Fruit fly (Drosophila melanogaster): ENCODE data around the gene CG5421.

Gene CG5421

dm6 chr2L:12435976-12436771, 11.8 kb downstream of the CG5421 start (continued):
- TF ChIP-seq CG16815 (GFP tag; optimal IDR thresholded peaks at IDR 0.05) (no peak), hbn (GFP tag; IDR thresholded peaks at IDR 0.05; ENCODE audit: partially characterized antibody) (peak; percentile 32), gsb (GFP tag; IDR thresholded peaks at IDR 0.05) (no peak), CG17359 (tag; optimal IDR thresholded peaks at IDR 0.05) (no peak), CG12391 (tag; optimal IDR thresholded peaks at IDR 0.05) (peak; percentile 30), CrebB (tag; optimal IDR thresholded peaks at IDR 0.05) (peak; percentile 15), CG4707 (GFP tag; optimal IDR thresholded peaks at IDR 0.05) (no peak), CG15601 (tag; optimal IDR thresholded peaks at IDR 0.05) (no peak), hkb (optimal IDR thresholded peaks at IDR 0.05) (no peak), hkb (GFP tag; IDR thresholded peaks at IDR 0.05) (0 out of 2 replicates have a peak, but pooled peaks have one; percentile 24), CG17186 (GFP tag; optimal IDR thresholded peaks at IDR 0.05) (no peak), NfI (GFP tag; optimal IDR thresholded peaks at IDR 0.05) (peak; percentile 17), H2.0 (GFP tag; IDR thresholded peaks at IDR 0.05) (no peak), row (GFP tag; IDR thresholded peaks at IDR 0.05) (peak; percentile 88), CG11247 (GFP tag; IDR thresholded peaks at IDR 0.05) (no peak), CG1024 (GFP tag; IDR thresholded peaks at IDR 0.05) (no peak), luna (GFP tag; optimal IDR thresholded peaks at IDR 0.05) (no peak), Oaz (GFP tag; IDR thresholded peaks at IDR 0.05) (no peak), CG7928 (GFP tag; optimal IDR thresholded peaks at IDR 0.05) (no peak), dmrt11E (tag; optimal IDR thresholded peaks at IDR 0.05) (no peak), CG34422 (GFP tag; IDR thresholded peaks at IDR 0.05) (peak; percentile 37; the same call in 1 of the 3 replicates), CG1832 (GFP tag; optimal IDR thresholded peaks at IDR 0.05) (no peak), Hr78 (GFP tag; optimal IDR thresholded peaks at IDR 0.05) (no peak), Xbp1 (GFP tag; optimal IDR thresholded peaks at IDR 0.05) (no peak), CG11085 (GFP tag; IDR thresholded peaks at IDR 0.05) (no peak), ATbp (GFP tag; optimal IDR thresholded peaks at IDR 0.05) (no peak), CG4282 (GFP tag; optimal IDR thresholded peaks at IDR 0.05) (no peak), Six4 (GFP tag; optimal IDR thresholded peaks at IDR 0.05) (no peak), CG9727 (GFP tag; optimal IDR thresholded peaks at IDR 0.05) (no peak), bowl (GFP tag; IDR thresholded peaks at IDR 0.05) (no peak), ab (GFP tag; optimal IDR thresholded peaks at IDR 0.05) (no peak), CG2712 (tag; optimal IDR thresholded peaks at IDR 0.05) (peak; percentile 0), eve (GFP tag; optimal IDR thresholded peaks at IDR 0.05) (no peak), Dll (GFP tag; IDR thresholded peaks at IDR 0.05; ENCODE audit: partially characterized antibody) (0 out of 4 replicates have a peak, but pooled peaks have one; percentile 3), fd3F (GFP tag; optimal IDR thresholded peaks at IDR 0.05) (no peak), CG13424 (tag; optimal IDR thresholded peaks at IDR 0.05) (no peak), CG3281 (GFP tag; optimal IDR thresholded peaks at IDR 0.05) (peak; percentile 1), her (GFP tag; optimal IDR thresholded peaks at IDR 0.05) (no peak), fd102C (GFP tag; optimal IDR thresholded peaks at IDR 0.05) (no peak), gem (tag; optimal IDR thresholded peaks at IDR 0.05) (peak; percentile 84), CG3995 (GFP tag; optimal IDR thresholded peaks at IDR 0.05) (peak; percentile 98), Tbp (GFP tag; optimal IDR thresholded peaks at IDR 0.05) (no peak), CG43689 (GFP tag; IDR thresholded peaks at IDR 0.05) (no peak), TFAM (GFP tag; optimal IDR thresholded peaks at IDR 0.05) (no peak), CG11504 (tag; optimal IDR thresholded peaks at IDR 0.05) (no peak), CG18599 (GFP tag; optimal IDR thresholded peaks at IDR 0.05) (peak; percentile 15), bcd (GFP tag; optimal IDR thresholded peaks at IDR 0.05) (no peak), Rfx (GFP tag; IDR thresholded peaks at IDR 0.05) (peak; percentile 33; the same call in 1 of the 2 replicates), inv (GFP tag; IDR thresholded peaks at IDR 0.05; ENCODE audit: partially characterized antibody) (no peak)

Measured in whole organism, embryonic.